Fruit fly (Drosophila melanogaster) Kc167 (cell line): ENCODE results near the gene CG9733.

Experiments used
- Myc ChIP-seq: fragments of >200 bp; optimal IDR thresholded peaks from 2 replicates; lab custom pipeline; 2017; ENCODE audit warnings: missing external identifiers
- h ChIP-seq: fragments of >200 bp; optimal IDR thresholded peaks from 3 replicates; lab custom pipeline; 2018; ENCODE audit warnings: missing external identifiers
- insv ChIP-seq: fragments of >200 bp; optimal IDR thresholded peaks from 3 replicates; lab custom pipeline; 2018; ENCODE audit warnings: missing external identifiers
- psq ChIP-seq: fragments of >200 bp; optimal IDR thresholded peaks from 2 replicates; lab custom pipeline; 2017; ENCODE audit warnings: missing external identifiers
- ttk ChIP-seq: sonication (Bioruptor generic); optimal IDR thresholded peaks from 2 replicates; lab custom pipeline; 2017; ENCODE audit warnings: missing external identifiers

DNA sequence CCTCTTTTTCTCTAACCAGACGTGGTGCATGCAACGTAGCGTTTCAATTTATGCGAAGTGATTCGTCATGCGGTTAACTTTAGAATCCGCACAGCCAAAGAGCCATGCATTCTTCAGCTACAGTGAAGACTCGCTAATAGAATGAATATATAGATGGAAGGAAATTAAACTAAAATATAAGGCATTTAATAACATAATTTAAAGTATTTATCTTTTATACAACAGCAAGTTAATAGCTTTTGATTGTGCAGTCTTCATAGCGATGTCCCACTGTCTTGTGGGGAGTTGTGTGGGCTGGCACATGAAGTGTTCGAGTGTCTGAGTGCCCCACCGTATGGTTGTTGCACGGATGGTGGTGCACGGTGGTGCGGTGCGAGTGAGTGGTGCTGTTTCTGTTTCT is 18.9 kb upstream of the CG9733 start:
- TF ChIP-seq h (lab: Kevin White, UChicago), result no peak
- TF ChIP-seq insv (lab: Kevin White, UChicago), result no peak
- TF ChIP-seq ttk (lab: Kevin White, UChicago), result no peak
- TF ChIP-seq psq, result no peak
- no peak for TF ChIP-seq Myc (lab: Kevin White, UChicago)
